Worm (Caenorhabditis elegans) whole organism, L4 larva: Measurements from ENCODE around the gene mnk-1.

Source experiments
- D1046.2 ChIP-seq: fragments of 200-800 bp; sonication (Bioruptor generic); IDR thresholded peaks from 2 replicates; pipeline ENCODE4 v1.3.6; 2022; ENCODE audit warnings: missing genetic modification characterization, missing compliant biosample characterization
- F26F4.8 ChIP-seq: fragments of 200-800 bp; sonication (Bioruptor generic); conservative IDR thresholded peaks from 2 replicates; pipeline ENCODE4 v1.3.6; 2022; ENCODE audit warnings: missing genetic modification characterization, missing compliant biosample characterization
- F37D6.2 ChIP-seq: sonication (generic microtip); optimal IDR thresholded peaks from 2 replicates; lab custom pipeline; 2016; ENCODE audit warnings: mild to moderate bottlenecking, missing genetic modification characterization, missing compliant biosample characterization
- F49E8.2 ChIP-seq: sonication (generic microtip); optimal IDR thresholded peaks from 2 replicates; lab custom pipeline; 2016; ENCODE audit warnings: missing compliant biosample characterization, mild to moderate bottlenecking, missing genetic modification characterization, borderline replicate concordance
- R02D3.7 ChIP-seq: fragments of 150-350 bp; sonication (generic microtip); optimal IDR thresholded peaks from 3 replicates; lab custom pipeline; 2014; ENCODE audit warnings: missing biosample characterization, missing genetic modification characterization
- T20F7.1 ChIP-seq: fragments of 200-800 bp; sonication (Bioruptor generic); optimal IDR thresholded peaks from 2 replicates; lab custom pipeline; 2018; ENCODE audit warnings: mild to moderate bottlenecking, missing genetic modification characterization, missing compliant biosample characterization
- Y105C5A.15 ChIP-seq: fragments of 200-800 bp; sonication (Bioruptor generic); IDR thresholded peaks from 2 replicates; pipeline ENCODE4 v1.3.6; 2022; ENCODE audit warnings: missing genetic modification characterization, missing compliant biosample characterization
- Y48G9A.11 ChIP-seq: fragments of 200-800 bp; sonication (Bioruptor generic); IDR thresholded peaks from 2 replicates; pipeline ENCODE4 v1.3.6; 2022; ENCODE audit warnings: missing genetic modification reagents, missing genetic modification characterization, missing compliant biosample characterization
- Y5F2A.4 ChIP-seq: fragments of 200-800 bp; sonication (Bioruptor generic); optimal IDR thresholded peaks from 2 replicates; lab custom pipeline; 2018; ENCODE audit warnings: mild to moderate bottlenecking, missing genetic modification characterization, missing compliant biosample characterization
- ZK337.2 ChIP-seq: fragments of 200-800 bp; sonication (Bioruptor generic); IDR thresholded peaks from 2 replicates; pipeline ENCODE4 v1.3.6; 2022; ENCODE audit warnings: missing genetic modification reagents, missing genetic modification characterization, missing compliant biosample characterization
- ZK546.5 ChIP-seq, 2 experiments: sonication (generic microtip); optimal IDR thresholded peaks; 2 replicates each; lab custom pipeline; 2017; ENCODE audit warnings: missing biosample characterization in 2 of 2, missing genetic modification characterization in 2 of 2
- aly-2 ChIP-seq: sonication (generic microtip); optimal IDR thresholded peaks from 2 replicates; lab custom pipeline; 2018; ENCODE audit warnings: missing biosample characterization, missing genetic modification characterization
- ama-1 ChIP-seq: fragments of 150-350 bp; optimal IDR thresholded peaks from 2 replicates; lab custom pipeline; 2014; ENCODE audit warnings: inconsistent platforms, mixed read lengths
- arid-1 ChIP-seq: fragments of 200-800 bp; sonication (Bioruptor generic); conservative IDR thresholded peaks from 2 replicates; pipeline ENCODE4 v1.3.6; 2022; ENCODE audit warnings: missing genetic modification reagents, missing genetic modification characterization, missing compliant biosample characterization
- ceh-20 ChIP-seq: fragments of 200-800 bp; sonication (Bioruptor generic); IDR thresholded peaks from 2 replicates; pipeline ENCODE4 v1.3.6; 2022; ENCODE audit warnings: missing genetic modification reagents, missing genetic modification characterization, missing compliant biosample characterization
- ceh-44 ChIP-seq: fragments of 200-800 bp; sonication (Bioruptor generic); IDR thresholded peaks from 2 replicates; pipeline ENCODE4 v1.3.6; 2022; ENCODE audit warnings: missing genetic modification reagents, missing genetic modification characterization, missing compliant biosample characterization
- ceh-62 ChIP-seq: sonication (generic microtip); optimal IDR thresholded peaks from 2 replicates; lab custom pipeline; 2017; ENCODE audit warnings: missing biosample characterization, missing genetic modification characterization
- ceh-82 ChIP-seq: sonication (generic microtip); optimal IDR thresholded peaks from 2 replicates; lab custom pipeline; 2017; ENCODE audit warnings: missing biosample characterization, missing genetic modification characterization
- ctbp-1 ChIP-seq: fragments of 200-800 bp; sonication (Bioruptor generic); IDR thresholded peaks from 2 replicates; pipeline ENCODE4 v1.3.6; 2022; ENCODE audit warnings: missing genetic modification reagents, missing genetic modification characterization, missing compliant biosample characterization
- daf-12 ChIP-seq: fragments of 150-350 bp; optimal IDR thresholded peaks from 2 replicates; lab custom pipeline; 2014; ENCODE audit warnings: missing biosample characterization, missing genetic modification reagents, missing genetic modification characterization
- daf-16 ChIP-seq, 3 experiments: sonication (generic microtip); optimal IDR thresholded peaks; 2 replicates each; lab custom pipeline; 2016 to 2017; ENCODE audit warnings: missing genetic modification characterization in 3 of 3, missing genetic modification reagents in 3 of 3, mild to moderate bottlenecking in 2 of 3, missing compliant biosample characterization in 2 of 3, missing biosample characterization in 1 of 3, moderate library complexity in 1 of 3
- daf-8 ChIP-seq: fragments of 200-800 bp; sonication (Bioruptor generic); IDR thresholded peaks from 2 replicates; pipeline ENCODE4 v1.3.6; 2022; ENCODE audit warnings: missing genetic modification characterization, missing compliant biosample characterization
- dve-1 ChIP-seq: sonication (generic microtip); optimal IDR thresholded peaks from 2 replicates; lab custom pipeline; 2017; ENCODE audit warnings: antibody characterized with exemption, mild to moderate bottlenecking, missing genetic modification characterization, missing compliant biosample characterization; ENCODE audit not compliant: insufficient read depth
- egl-27 ChIP-seq: sonication (generic microtip); optimal IDR thresholded peaks from 3 replicates; lab custom pipeline; 2017; ENCODE audit warnings: missing biosample characterization, missing genetic modification reagents, missing genetic modification characterization
- egl-43 ChIP-seq: fragments of 200-800 bp; sonication (Bioruptor generic); IDR thresholded peaks from 2 replicates; pipeline ENCODE4 v1.3.6; 2022; ENCODE audit warnings: missing genetic modification reagents, missing genetic modification characterization, missing compliant biosample characterization
- fos-1 ChIP-seq: fragments of 150-350 bp; optimal IDR thresholded peaks from 2 replicates; lab custom pipeline; 2014; ENCODE audit warnings: missing biosample characterization, missing genetic modification characterization
- hif-1 ChIP-seq, 2 experiments: sonication (generic microtip); optimal IDR thresholded peaks; 2 replicates each; lab custom pipeline; 2016 to 2017; ENCODE audit warnings: missing compliant biosample characterization in 2 of 2, missing genetic modification characterization in 2 of 2, missing genetic modification reagents in 2 of 2, missing genotype in 2 of 2, mild to moderate bottlenecking in 1 of 2
- hlh-11 ChIP-seq: fragments of 200-800 bp; sonication (Bioruptor generic); optimal IDR thresholded peaks from 2 replicates; lab custom pipeline; 2018; ENCODE audit warnings: mild to moderate bottlenecking, missing genetic modification characterization, missing compliant biosample characterization
- jun-1 ChIP-seq: fragments of 150-350 bp; optimal IDR thresholded peaks from 2 replicates; lab custom pipeline; 2014; ENCODE audit warnings: missing biosample characterization, missing genetic modification reagents, missing genetic modification characterization
- lin-1 ChIP-seq: fragments of 200-800 bp; sonication (Bioruptor generic); IDR thresholded peaks from 2 replicates; pipeline ENCODE4 v1.3.6; 2022; ENCODE audit warnings: missing genetic modification reagents, missing genetic modification characterization, missing compliant biosample characterization
- lin-13 ChIP-seq: fragments of 150-350 bp; optimal IDR thresholded peaks from 2 replicates; lab custom pipeline; 2014; ENCODE audit warnings: missing biosample characterization, missing genetic modification reagents, missing genetic modification characterization
- lin-29 ChIP-seq: fragments of 200-800 bp; sonication (Bioruptor generic); IDR thresholded peaks from 2 replicates; pipeline ENCODE4 v1.3.6; 2022; ENCODE audit warnings: missing genetic modification reagents, missing genetic modification characterization, missing compliant biosample characterization
- lin-38 ChIP-seq: fragments of 200-800 bp; sonication (Bioruptor generic); IDR thresholded peaks from 2 replicates; pipeline ENCODE4 v1.3.6; 2022; ENCODE audit warnings: missing genetic modification reagents, missing genetic modification characterization, missing compliant biosample characterization
- madf-5 ChIP-seq, 2 experiments: fragments of 200-800 bp; sonication (Bioruptor generic); IDR thresholded peaks; 2 replicates each; pipeline ENCODE4 v1.3.6; 2022; ENCODE audit warnings: missing compliant biosample characterization in 2 of 2, missing genetic modification characterization in 2 of 2
- mxl-3 ChIP-seq: fragments of 200-800 bp; sonication (Bioruptor generic); optimal IDR thresholded peaks from 2 replicates; lab custom pipeline; 2018; ENCODE audit warnings: mild to moderate bottlenecking, missing genetic modification characterization, missing compliant biosample characterization
- nhr-111 ChIP-seq: fragments of 200-800 bp; sonication (Bioruptor generic); optimal IDR thresholded peaks from 2 replicates; lab custom pipeline; 2018; ENCODE audit warnings: mild to moderate bottlenecking, missing genetic modification characterization, missing compliant biosample characterization
- nhr-41 ChIP-seq: fragments of 200-800 bp; sonication (Bioruptor generic); IDR thresholded peaks from 2 replicates; pipeline ENCODE4 v1.3.6; 2022; ENCODE audit warnings: missing genetic modification reagents, missing genetic modification characterization, missing compliant biosample characterization
- nhr-48 ChIP-seq: sonication (generic microtip); optimal IDR thresholded peaks from 2 replicates; lab custom pipeline; 2016; ENCODE audit warnings: mild to moderate bottlenecking, missing genetic modification characterization, missing compliant biosample characterization
- nhr-76 ChIP-seq: fragments of 150-350 bp; optimal IDR thresholded peaks from 2 replicates; lab custom pipeline; 2014; ENCODE audit warnings: missing biosample characterization, missing genetic modification characterization
- pqm-1 ChIP-seq: sonication (generic microtip); optimal IDR thresholded peaks from 2 replicates; lab custom pipeline; 2017; ENCODE audit warnings: missing biosample characterization, missing genetic modification characterization
- rbr-2 ChIP-seq: sonication (generic microtip); optimal IDR thresholded peaks from 2 replicates; lab custom pipeline; 2016; ENCODE audit warnings: missing genotype, missing genetic modification characterization, missing compliant biosample characterization
- saeg-2 ChIP-seq: fragments of 200-800 bp; sonication (Bioruptor generic); IDR thresholded peaks from 2 replicates; pipeline ENCODE4 v1.3.6; 2022; ENCODE audit warnings: missing genetic modification reagents, missing genetic modification characterization, missing compliant biosample characterization
- spr-1 ChIP-seq: sonication (generic microtip); optimal IDR thresholded peaks from 2 replicates; lab custom pipeline; 2016; ENCODE audit warnings: mild to moderate bottlenecking, missing genetic modification characterization, missing compliant biosample characterization
- tra-1 ChIP-seq: fragments of 200-800 bp; sonication (Bioruptor generic); IDR thresholded peaks from 2 replicates; pipeline ENCODE4 v1.3.6; 2022; ENCODE audit warnings: missing genetic modification reagents, missing genetic modification characterization, missing compliant biosample characterization
- unc-62 ChIP-seq, 3 experiments: fragments of 150-350 bp in 1 of 3; sonication (generic microtip); optimal IDR thresholded peaks in 2 of 3; peaks in 1 of 3; 1 replicate in 1 of 3; 2 replicates in 2 of 3; lab custom pipeline; 2014 to 2017; ENCODE audit warnings: missing biosample characterization in 3 of 3, missing genetic modification characterization in 3 of 3, missing genetic modification reagents in 3 of 3, missing genotype in 1 of 3
- zfp-2 ChIP-seq: sonication (generic microtip); optimal IDR thresholded peaks from 2 replicates; lab custom pipeline; 2016; ENCODE audit warnings: mild to moderate bottlenecking, missing genetic modification characterization, missing compliant biosample characterization
- zip-11 ChIP-seq: fragments of 200-800 bp; sonication (Bioruptor generic); IDR thresholded peaks from 2 replicates; pipeline ENCODE4 v1.3.6; 2022; ENCODE audit warnings: missing genetic modification characterization, missing compliant biosample characterization

The mnk-1 gene

DNA sequence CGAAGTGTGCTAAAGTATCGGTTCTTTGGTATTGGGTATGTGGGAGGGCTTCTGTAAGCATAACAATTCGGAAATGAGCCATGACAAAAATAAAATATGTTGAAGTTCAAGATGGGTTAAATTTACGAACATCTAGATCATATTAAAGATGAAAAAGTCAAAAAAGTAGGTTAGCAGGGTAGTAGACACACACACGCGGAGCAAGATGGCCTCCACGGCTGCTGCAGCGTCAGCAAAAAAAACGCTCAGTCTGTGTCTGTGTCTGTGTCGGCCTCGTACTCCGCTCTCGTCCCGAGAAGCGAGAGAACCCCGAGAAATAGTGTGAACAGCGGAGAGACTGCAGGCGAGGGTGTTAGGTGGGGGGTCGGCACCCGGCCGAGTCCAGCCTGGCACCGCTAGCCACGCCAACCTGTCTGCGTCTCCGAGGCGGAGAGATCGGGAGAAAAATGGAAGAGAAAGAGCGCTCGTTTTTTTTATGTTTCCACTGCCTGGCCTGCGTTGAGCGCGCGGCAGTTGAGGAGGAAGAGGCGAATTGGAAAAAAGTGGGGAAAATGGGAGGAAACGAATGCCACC is 52.3 kb downstream of the mnk-1 start, which contains the start of gene myrf-1 (continued):
- TF ChIP-seq dve-1 (peak; percentile 86), fos-1 (tag; lab: Kevin White, UChicago) (no peak), nhr-48 (tag; lab: Kevin White, UChicago) (peak; percentile 78), nhr-41 (GFP tag; lab: Robert Waterston, UW) (peak; percentile 99), mxl-3 (GFP tag; lab: Kevin White, UChicago) (peak; percentile 96), ZK337.2 (no peak), ceh-20 (GFP tag; lab: Robert Waterston, UW) (peak; percentile 73), zip-11 (GFP tag; lab: Robert Waterston, UW) (no peak), egl-27 (tag; lab: Kevin White, UChicago) (no peak), spr-1 (tag; lab: Kevin White, UChicago) (peak; percentile 74), nhr-111 (GFP tag; lab: Kevin White, UChicago) (no peak), hif-1 (tag; optimal IDR thresholded peaks at IDR 0.05; lab: Kevin White, UChicago) (peak in 1 of 2 experiments; percentile 88), saeg-2 (GFP tag; lab: Robert Waterston, UW) (peak; percentile 84; the same call in 1 of the 2 replicates), rbr-2 (tag; lab: Kevin White, UChicago) (peak; percentile 92), lin-29 (GFP tag; lab: Robert Waterston, UW) (peak; percentile 76; the same call in 1 of the 2 replicates), lin-1 (peak; percentile 78)

DNA sequence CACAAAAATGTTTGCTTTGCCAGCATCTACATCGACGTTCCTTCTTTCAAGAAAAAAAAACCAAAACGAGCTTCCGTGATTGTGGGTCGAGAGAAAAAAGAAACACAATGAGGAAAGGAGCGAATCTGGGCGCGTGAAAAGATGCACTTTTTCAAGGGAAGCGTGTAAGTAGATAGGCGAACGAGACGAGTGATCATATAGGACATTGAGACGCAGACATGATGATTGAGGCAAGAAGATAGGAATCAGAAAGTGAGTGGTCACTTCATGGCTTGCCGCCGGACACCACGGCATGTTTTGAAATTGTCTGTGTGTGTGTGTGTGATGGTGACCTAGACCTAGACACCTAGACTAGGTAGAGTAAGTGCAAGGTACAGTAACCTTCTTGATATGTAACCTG is 53.3 kb downstream of the mnk-1 start:
- TF ChIP-seq jun-1 (tag; lab: Kevin White, UChicago) (no peak), ceh-62 (tag; lab: Kevin White, UChicago) (no peak), egl-43 (GFP tag; lab: Robert Waterston, UW) (no peak), Y105C5A.15 (GFP tag; lab: Robert Waterston, UW) (no peak), nhr-76 (tag; lab: Kevin White, UChicago) (no peak), daf-8 (no peak), R02D3.7 (no peak), F49E8.2 (tag; lab: Kevin White, UChicago) (no peak), ceh-44 (GFP tag; lab: Robert Waterston, UW) (no peak), lin-29 (GFP tag; lab: Robert Waterston, UW) (no peak), D1046.2 (GFP tag; lab: Robert Waterston, UW) (no peak), daf-12 (tag; lab: Kevin White, UChicago) (no peak), spr-1 (tag; lab: Kevin White, UChicago) (no peak), F26F4.8 (GFP tag; lab: Robert Waterston, UW) (no peak), hlh-11 (tag; lab: Kevin White, UChicago) (peak; percentile 76), unc-62 (GFP tag; optimal IDR thresholded peaks at IDR 0.05 in 1 of 2; lab: Kevin White, UChicago) (peak in 1 of 2 experiments; percentile 75), unc-62 (tag; optimal IDR thresholded peaks at IDR 0.05; lab: Kevin White, UChicago) (no peak), tra-1 (no peak), nhr-111 (GFP tag; lab: Kevin White, UChicago) (no peak), arid-1 (GFP tag; lab: Robert Waterston, UW) (no peak), T20F7.1 (GFP tag; lab: Kevin White, UChicago) (no peak), fos-1 (tag; lab: Kevin White, UChicago) (no peak), F37D6.2 (tag; lab: Kevin White, UChicago) (no peak), zfp-2 (no peak), ctbp-1 (GFP tag; lab: Robert Waterston, UW) (no peak), Y5F2A.4 (GFP tag; lab: Kevin White, UChicago) (no peak), daf-16 (GFP tag; optimal IDR thresholded peaks at IDR 0.05; lab: Kevin White, UChicago) (no peak), daf-16 (tag; optimal IDR thresholded peaks at IDR 0.05; lab: Kevin White, UChicago) (peak; percentile 10), ama-1 (lab: Kevin White, UChicago) (no peak), zip-11 (GFP tag; lab: Robert Waterston, UW) (no peak), Y48G9A.11 (no peak), lin-1 (no peak), dve-1 (no peak), lin-38 (GFP tag; lab: Robert Waterston, UW) (no peak), aly-2 (tag; lab: Kevin White, UChicago) (no peak), ZK546.5 (tag; optimal IDR thresholded peaks at IDR 0.05; lab: Kevin White, UChicago) (no peak), lin-13 (GFP tag; lab: Kevin White, UChicago) (no peak), pqm-1 (tag; lab: Kevin White, UChicago) (no peak), ceh-82 (no peak), madf-5 (GFP tag; IDR thresholded peaks at IDR 0.05; lab: Robert Waterston, UW) (no peak)
